Worm (Caenorhabditis elegans): ENCODE results near the gene famk-1.

famk-1 gene

DNA sequence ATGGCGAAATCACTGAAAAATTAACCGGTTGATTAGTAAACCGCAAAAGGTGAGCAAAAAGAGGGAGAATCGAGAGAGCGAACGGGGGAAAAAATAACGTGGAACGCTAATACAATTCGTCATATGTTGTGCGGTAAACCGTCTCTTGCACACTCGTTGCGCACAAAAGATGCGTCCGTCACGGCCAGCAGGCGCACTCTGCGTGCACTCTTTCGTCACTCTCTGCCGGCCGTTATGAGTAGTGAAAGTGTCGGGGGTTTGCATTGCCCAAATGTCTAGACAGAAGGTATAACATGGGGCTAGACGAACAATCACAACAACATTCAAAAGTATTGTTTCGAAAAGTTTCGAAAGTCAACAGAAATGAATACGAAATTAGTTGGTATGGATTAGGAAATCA lies 31.6 kb downstream of the famk-1 start, which contains the start of gene pkhm-2 (continued):
- TF ChIP-seq Y56A3A.18 (GFP tag; IDR thresholded peaks at IDR 0.05) = no peak
- 0 out of 2 replicates have a peak, but pooled peaks have one; percentile 50 for TF ChIP-seq attf-3 (GFP tag; conservative IDR thresholded peaks at IDR 0.05)
- TF ChIP-seq zfh-2 (GFP tag; conservative IDR thresholded peaks at IDR 0.05) = peak; percentile 97
- peak; percentile 75 for TF ChIP-seq chd-7 (tag; optimal IDR thresholded peaks at IDR 0.05)
- TF ChIP-seq madf-10 (tag; optimal IDR thresholded peaks at IDR 0.05) = peak; percentile 31
- TF ChIP-seq snpc-1.1 (tag; optimal IDR thresholded peaks at IDR 0.05; ENCODE audit: insufficient read depth) = peak; percentile 40
- TF ChIP-seq ama-1 (optimal IDR thresholded peaks at IDR 0.05) = no peak
- no peak for TF ChIP-seq ama-1 (GFP tag; optimal IDR thresholded peaks at IDR 0.05)
- TF ChIP-seq ceh-40 (GFP tag; IDR thresholded peaks at IDR 0.05) = no peak
- TF ChIP-seq repo-1 (tag; optimal IDR thresholded peaks at IDR 0.05) = peak; percentile 76
- no peak for TF ChIP-seq snpc-4 (GFP tag; optimal IDR thresholded peaks at IDR 0.05)
- peak; percentile 73 to 88 (median 77) for TF ChIP-seq snpc-4 (tag; optimal IDR thresholded peaks at IDR 0.05)
- TF ChIP-seq hsf-1 (GFP tag; IDR thresholded peaks at IDR 0.05) = no peak
- TF ChIP-seq lin-40 (tag; optimal IDR thresholded peaks at IDR 0.05) = peak; percentile 93
- TF ChIP-seq C06A6.2 (GFP tag; conservative IDR thresholded peaks at IDR 0.05) = peak; percentile 70; the same call in 1 of the 2 replicates
- TF ChIP-seq tbp1 (GFP tag; optimal IDR thresholded peaks at IDR 0.05) = peak; percentile 57
- peak; percentile 88 for TF ChIP-seq ceh-27 (GFP tag; optimal IDR thresholded peaks at IDR 0.05)
- TF ChIP-seq F23B12.7 (tag; optimal IDR thresholded peaks at IDR 0.05; ENCODE audit: insufficient read depth) = peak; percentile 69
- TF ChIP-seq pbrm-1 (GFP tag; IDR thresholded peaks at IDR 0.05) = peak; percentile 88
- no peak for TF ChIP-seq hrde-1 (tag; optimal IDR thresholded peaks at IDR 0.05; ENCODE audit: borderline replicate concordance)
- no peak for TF ChIP-seq C17E4.6 (GFP tag; IDR thresholded peaks at IDR 0.05)
- TF ChIP-seq lir-1 (GFP tag; conservative IDR thresholded peaks at IDR 0.05) = peak; percentile 18; the same call in 1 of the 2 replicates
- TF ChIP-seq dpl-1 (GFP tag; optimal IDR thresholded peaks at IDR 0.05) = peak; percentile 33
- TF ChIP-seq lin-35 (GFP tag; optimal IDR thresholded peaks at IDR 0.05) = peak in 2 of 3 experiments; percentile 5 to 81
- TF ChIP-seq mcd-1 (GFP tag; IDR thresholded peaks at IDR 0.05) = peak; percentile 83
- peak; percentile 92 for TF ChIP-seq dox-1 (GFP tag; IDR thresholded peaks at IDR 0.05)
- peak; percentile 60 to 73 for TF ChIP-seq let-607 (tag; optimal IDR thresholded peaks at IDR 0.05)

ce11 chrX:15176431-15176911 lies 36.6 kb downstream of the famk-1 start, which contains the start of gene col-41:
Gene col-41, minus strand, starts transcription at chrX:15176481.
- TF ChIP-seq tbx-9 (tag; optimal IDR thresholded peaks at IDR 0.05; ENCODE audit: borderline replicate concordance) (no peak), F39B2.1 (GFP tag; IDR thresholded peaks at IDR 0.05) (no peak), snpc-1.1 (tag; optimal IDR thresholded peaks at IDR 0.05; ENCODE audit: insufficient read depth) (no peak), lin-54 (GFP tag; optimal IDR thresholded peaks at IDR 0.05) (no peak), nhr-80 (tag; optimal IDR thresholded peaks at IDR 0.05) (no peak), ceh-27 (GFP tag; optimal IDR thresholded peaks at IDR 0.05) (no peak), ztf-22 (GFP tag; optimal IDR thresholded peaks at IDR 0.05) (no peak), nhr-179 (tag; optimal IDR thresholded peaks at IDR 0.05) (no peak), pbrm-1 (GFP tag; IDR thresholded peaks at IDR 0.05) (no peak), him-1 (tag; optimal IDR thresholded peaks at IDR 0.05) (no peak), hlh-26 (GFP tag; conservative IDR thresholded peaks at IDR 0.05) (no peak), lsl-1 (GFP tag; optimal IDR thresholded peaks at IDR 0.05) (no peak), mel-28 (tag; optimal IDR thresholded peaks at IDR 0.05; ENCODE audit: borderline replicate concordance) (no peak), aptf-3 (GFP tag; IDR thresholded peaks at IDR 0.05) (no peak), ets-4 (GFP tag; optimal IDR thresholded peaks at IDR 0.05) (no peak), die-1 (tag; optimal IDR thresholded peaks at IDR 0.05) (no peak), B0261.1 (tag; optimal IDR thresholded peaks at IDR 0.05) (no peak), ztf-3 (GFP tag; optimal IDR thresholded peaks at IDR 0.05) (no peak), nhr-120 (GFP tag; IDR thresholded peaks at IDR 0.05) (no peak)

Measured in whole organism, young adult.